Worm (Caenorhabditis elegans): ENCODE measurements around the gene mdt-30.

DNA sequence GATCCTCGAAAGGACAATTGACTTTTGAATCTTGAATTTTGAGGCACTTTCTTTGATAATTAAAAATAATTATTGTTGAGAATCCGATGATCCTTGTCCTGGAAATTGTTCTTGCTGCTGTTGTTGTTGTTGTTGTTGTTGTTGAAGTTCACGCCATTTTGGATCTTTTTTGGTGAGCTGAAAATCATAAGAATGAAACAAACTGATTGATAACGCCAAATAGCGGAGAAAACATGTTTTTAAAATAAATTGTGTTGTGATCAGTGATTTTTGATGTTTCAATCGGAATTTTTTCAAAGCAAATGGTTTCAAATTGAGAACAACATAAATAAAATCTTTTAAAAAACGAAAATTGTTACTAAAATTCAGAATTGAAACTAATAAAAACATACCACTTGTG is 10.8 kb downstream of the mdt-30 start:
- TF ChIP-seq unc-62 (GFP tag; optimal IDR thresholded peaks at IDR 0.05): no peak
- no peak for TF ChIP-seq ces-1 (GFP tag; optimal IDR thresholded peaks at IDR 0.05)
- no peak for TF ChIP-seq ztf-11 (tag; optimal IDR thresholded peaks at IDR 0.05)
- TF ChIP-seq nhr-237 (tag; optimal IDR thresholded peaks at IDR 0.05): no peak
- TF ChIP-seq mep-1 (tag; optimal IDR thresholded peaks at IDR 0.05): no peak
- no peak for TF ChIP-seq lin-13 (tag; optimal IDR thresholded peaks at IDR 0.05)
- no peak for TF ChIP-seq mls-2 (tag; optimal IDR thresholded peaks at IDR 0.05)
- no peak for TF ChIP-seq blmp-1 (tag; optimal IDR thresholded peaks at IDR 0.05)
- no peak for TF ChIP-seq mab-5 (tag; optimal IDR thresholded peaks at IDR 0.05)

Data from whole organism, mixed stage, embryonic.